Worm (Caenorhabditis elegans): ENCODE measurements around the gene str-180.
A peak's percentile ranks its signal among the peaks of the same experiment; 100 is the strongest.

str-180 gene

ce11 chrV:6657532-6658259 is 10.9 kb downstream of the str-180 start:
- TF ChIP-seq sma-3 (GFP tag; optimal IDR thresholded peaks at IDR 0.05) (peak; percentile 20), skn-1 (tag; optimal IDR thresholded peaks at IDR 0.05) (peak; percentile 13), elt-3 (tag; optimal IDR thresholded peaks at IDR 0.05) (no peak), snpc-4 (tag; optimal IDR thresholded peaks at IDR 0.05) (peak; percentile 5), lin-11 (tag; optimal IDR thresholded peaks at IDR 0.05) (no peak)

- TF ChIP-seq ztf-11 (tag; optimal IDR thresholded peaks at IDR 0.05) (no peak), C34F6.9 (tag; optimal IDR thresholded peaks at IDR 0.05) (peak; percentile 81), ceh-82 (tag; optimal IDR thresholded peaks at IDR 0.05) (peak; percentile 87), nhr-77 (tag; optimal IDR thresholded peaks at IDR 0.05) (no peak), nhr-10 (tag; optimal IDR thresholded peaks at IDR 0.05) (no peak), Y55F3AM.14 (GFP tag; optimal IDR thresholded peaks at IDR 0.05) (no peak), nhr-23 (tag; optimal IDR thresholded peaks at IDR 0.05) (no peak), alr-1 (tag; optimal IDR thresholded peaks at IDR 0.05) (no peak), snpc-4 (tag; optimal IDR thresholded peaks at IDR 0.05) (no peak), nhr-6 (tag; optimal IDR thresholded peaks at IDR 0.05) (no peak), egl-27 (tag; optimal IDR thresholded peaks at IDR 0.05) (peak; percentile 12), zag-1 (tag; optimal IDR thresholded peaks at IDR 0.05) (no peak), gmeb-1 (tag; optimal IDR thresholded peaks at IDR 0.05) (peak; percentile 66), sem-4 (tag; optimal IDR thresholded peaks at IDR 0.05) (peak; percentile 38), nhr-21 (tag; optimal IDR thresholded peaks at IDR 0.05) (peak; percentile 62), unc-39 (tag; optimal IDR thresholded peaks at IDR 0.05) (no peak), ZK546.5 (tag; optimal IDR thresholded peaks at IDR 0.05) (no peak), lin-39 (tag; optimal IDR thresholded peaks at IDR 0.05) (no peak), dmd-4 (tag; optimal IDR thresholded peaks at IDR 0.05) (no peak), nhr-11 (tag; optimal IDR thresholded peaks at IDR 0.05) (no peak), blmp-1 (tag; optimal IDR thresholded peaks at IDR 0.05; ENCODE audit: insufficient read depth) (peak; percentile 87), aly-2 (tag; optimal IDR thresholded peaks at IDR 0.05) (no peak), elt-3 (tag; optimal IDR thresholded peaks at IDR 0.05) (no peak), lin-13 (GFP tag; optimal IDR thresholded peaks at IDR 0.05) (peak; percentile 34), unc-55 (GFP tag; optimal IDR thresholded peaks at IDR 0.05) (peak; percentile 82), nhr-12 (tag; optimal IDR thresholded peaks at IDR 0.05) (no peak), peb-1 (tag; optimal IDR thresholded peaks at IDR 0.05) (no peak), mab-5 (tag; optimal IDR thresholded peaks at IDR 0.05) (peak; percentile 23), mbf-1 (tag; optimal IDR thresholded peaks at IDR 0.05) (no peak), crh-2 (tag; optimal IDR thresholded peaks at IDR 0.05) (peak; percentile 81), nhr-25 (tag; optimal IDR thresholded peaks at IDR 0.05) (peak; percentile 78), ztf-1 (GFP tag; conservative IDR thresholded peaks at IDR 0.05) (no peak), ztf-4 (tag; optimal IDR thresholded peaks at IDR 0.05) (no peak), skn-1 (tag; optimal IDR thresholded peaks at IDR 0.05) (no peak), nhr-237 (tag; optimal IDR thresholded peaks at IDR 0.05) (no peak), ceh-16 (tag; optimal IDR thresholded peaks at IDR 0.05) (no peak), sma-3 (GFP tag; optimal IDR thresholded peaks at IDR 0.05) (peak; percentile 72), nhr-129 (tag; optimal IDR thresholded peaks at IDR 0.05) (peak; percentile 82), unc-62 (GFP tag; optimal IDR thresholded peaks at IDR 0.05) (no peak), R02D3.7 (tag; optimal IDR thresholded peaks at IDR 0.05) (no peak), sma-9 (GFP tag; optimal IDR thresholded peaks at IDR 0.05) (peak; percentile 73), sma-9 (tag; optimal IDR thresholded peaks at IDR 0.05) (no peak), elt-1 (tag; optimal IDR thresholded peaks at IDR 0.05) (no peak), ama-1 (optimal IDR thresholded peaks at IDR 0.05) (peak; percentile 11), F13H6.1 (tag; optimal IDR thresholded peaks at IDR 0.05) (peak; percentile 32), lin-11 (tag; optimal IDR thresholded peaks at IDR 0.05) (no peak), mdl-1 (tag; optimal IDR thresholded peaks at IDR 0.05) (no peak), fos-1 (tag; optimal IDR thresholded peaks at IDR 0.05) (peak; percentile 51), lsy-2 (tag; optimal IDR thresholded peaks at IDR 0.05) (peak; percentile 54 to 80)
Measured at ce11 chrV:6656451-6657115, 12.1 kb downstream of the str-180 start, which contains the start of gene snb-1. TSS of gene snb-1 (minus strand) at chrV:6656501.
